Fruit fly (Drosophila melanogaster): ENCODE measurements around the gene Dlic.

dm6 chrX:11147553-11148067, 6.6 kb upstream of the Dlic start:
- TF ChIP-seq CG8478 (optimal IDR thresholded peaks at IDR 0.05) (no peak), CTCF (optimal IDR thresholded peaks at IDR 0.05) (no peak)

Measured in S2 (cell line).